Worm (Caenorhabditis elegans): ENCODE results near the gene K10G9.2.

K10G9.2 gene

ce11 chrIII:10337508-10338166 lies 51.9 kb downstream of the K10G9.2 start, which contains the start of gene ttr-15 (continued):
- TF ChIP-seq hlh-17 (GFP tag; optimal IDR thresholded peaks at IDR 0.05; ENCODE audit: borderline replicate concordance), result no peak
- TF ChIP-seq xbp-1 (tag; optimal IDR thresholded peaks at IDR 0.05), result no peak
- TF ChIP-seq nhr-90 (tag; optimal IDR thresholded peaks at IDR 0.05; ENCODE audit: poor library complexity), result peak; percentile 38
- peak in 1 of 2 experiments; percentile 12 for TF ChIP-seq lin-35 (GFP tag; optimal IDR thresholded peaks at IDR 0.05)
- TF ChIP-seq egl-13 (tag; optimal IDR thresholded peaks at IDR 0.05), result no peak
- no peak for TF ChIP-seq lin-39 (tag; optimal IDR thresholded peaks at IDR 0.05)
- TF ChIP-seq mep-1 (tag; optimal IDR thresholded peaks at IDR 0.05), result peak; percentile 41
- no peak for TF ChIP-seq zip-4 (GFP tag; optimal IDR thresholded peaks at IDR 0.05)
- TF ChIP-seq pax-3 (tag; optimal IDR thresholded peaks at IDR 0.05), result no peak
- TF ChIP-seq egl-27 (tag; optimal IDR thresholded peaks at IDR 0.05), result no peak
- no peak for TF ChIP-seq tlp-1 (tag; optimal IDR thresholded peaks at IDR 0.05)
- no peak for TF ChIP-seq ets-5 (GFP tag; IDR thresholded peaks at IDR 0.05)
- no peak for TF ChIP-seq fkh-10 (GFP tag; optimal IDR thresholded peaks at IDR 0.05)
- no peak for TF ChIP-seq hpl-2 (GFP tag; optimal IDR thresholded peaks at IDR 0.05)
- TF ChIP-seq nhr-76 (tag; optimal IDR thresholded peaks at IDR 0.05), result no peak
- TF ChIP-seq F16B12.6 (tag; optimal IDR thresholded peaks at IDR 0.05), result no peak
- no peak for TF ChIP-seq fkh-4 (tag; optimal IDR thresholded peaks at IDR 0.05; ENCODE audit: borderline replicate concordance)
- TF ChIP-seq lir-3 (tag; optimal IDR thresholded peaks at IDR 0.05; ENCODE audit: poor library complexity), result no peak
- peak; percentile 35; the same call in 1 of the 2 replicates for TF ChIP-seq grh-1 (GFP tag; IDR thresholded peaks at IDR 0.05)
- TF ChIP-seq mdl-1 (tag; optimal IDR thresholded peaks at IDR 0.05), result no peak
- no peak for TF ChIP-seq aha-1 (tag; optimal IDR thresholded peaks at IDR 0.05)
- no peak for TF ChIP-seq aly-2 (tag; optimal IDR thresholded peaks at IDR 0.05)
- peak in 1 of 2 experiments; percentile 21 for TF ChIP-seq lsy-2 (tag; optimal IDR thresholded peaks at IDR 0.05)
- peak; percentile 77 for TF ChIP-seq lin-14 (GFP tag; optimal IDR thresholded peaks at IDR 0.05)
- TF ChIP-seq nhr-11 (tag; optimal IDR thresholded peaks at IDR 0.05), result no peak
- TF ChIP-seq ztf-4 (tag; optimal IDR thresholded peaks at IDR 0.05), result no peak
- TF ChIP-seq C16A3.4 (tag; optimal IDR thresholded peaks at IDR 0.05), result no peak
- no peak for TF ChIP-seq isw-1 (GFP tag; IDR thresholded peaks at IDR 0.05)
- no peak for TF ChIP-seq ces-1 (GFP tag; optimal IDR thresholded peaks at IDR 0.05)
- TF ChIP-seq nhr-20 (tag; optimal IDR thresholded peaks at IDR 0.05), result peak; percentile 63
- TF ChIP-seq unc-30 (tag; optimal IDR thresholded peaks at IDR 0.05), result no peak
- no peak for TF ChIP-seq hlh-4 (tag; optimal IDR thresholded peaks at IDR 0.05)

Measured in whole organism, L1 larva.